Fruit fly (Drosophila melanogaster): Measurements from ENCODE around the gene snz.

DNA sequence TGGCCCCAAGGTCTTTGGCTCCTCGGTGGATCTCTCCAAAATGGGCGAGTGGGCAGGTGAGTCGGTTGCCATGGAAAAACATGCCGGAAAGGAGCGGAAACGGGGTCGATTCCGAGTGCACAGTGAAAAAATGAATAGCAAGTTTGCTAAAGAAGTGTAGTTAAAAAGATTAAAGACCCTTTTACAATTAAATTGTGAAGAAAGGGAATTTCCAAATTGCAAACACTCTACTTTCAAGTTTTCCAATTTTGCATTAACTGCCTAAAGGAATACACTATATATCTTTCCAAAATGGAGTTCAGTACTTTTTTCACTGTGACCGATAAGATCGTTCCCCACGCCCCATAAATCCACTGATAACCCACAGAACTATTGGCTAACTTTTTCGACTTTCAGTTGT is 2.4 kb upstream of the snz start:
- TF ChIP-seq CG9139 (GFP tag; optimal IDR thresholded peaks at IDR 0.05) = no peak
- no peak for TF ChIP-seq CG4318 (GFP tag; optimal IDR thresholded peaks at IDR 0.05)
- TF ChIP-seq fd85E (GFP tag; optimal IDR thresholded peaks at IDR 0.05) = no peak
- no peak for TF ChIP-seq spab (GFP tag; optimal IDR thresholded peaks at IDR 0.05)

Data from whole organism, prepupa.